Fruit fly (Drosophila melanogaster) whole organism, prepupa: Measurements from ENCODE around the gene Dbct.

Source experiments
- Hr4 ChIP-seq: fragments of 200-800 bp; sonication (Bioruptor generic); optimal IDR thresholded peaks from 3 replicates; lab custom pipeline; 2016; ENCODE audit warnings: missing biosample characterization, missing genetic modification characterization
- Lpt ChIP-seq: fragments of 200-800 bp; sonication (Bioruptor generic); optimal IDR thresholded peaks from 3 replicates; lab custom pipeline; 2016; ENCODE audit warnings: missing biosample characterization, missing genetic modification characterization
- net ChIP-seq: fragments of 200-800 bp; sonication (Bioruptor generic); optimal IDR thresholded peaks from 3 replicates; lab custom pipeline; 2016; ENCODE audit warnings: missing biosample characterization, missing genetic modification characterization
- svp ChIP-seq: fragments of 200-800 bp; sonication (Bioruptor generic); peaks from one replicate; lab custom pipeline; 2016; ENCODE audit warnings: missing biosample characterization, missing genetic modification characterization

dm6 chrX:15070811-15071479 lies 15.0 kb upstream of the Dbct start:
- TF ChIP-seq Hr4 (GFP tag; lab: Kevin White, UChicago) (no peak), net (GFP tag; lab: Kevin White, UChicago) (no peak), svp (GFP tag; lab: Kevin White, UChicago) (peak; percentile 95), Lpt (GFP tag; lab: Kevin White, UChicago) (no peak)
